Worm (Caenorhabditis elegans) whole organism, L3 larva: Measurements from ENCODE around the gene mrg-1.

Experiments used
- ama-1 ChIP-seq: fragments of 150-350 bp; optimal IDR thresholded peaks from 2 replicates; lab custom pipeline; 2018
- egl-27 ChIP-seq: sonication (generic microtip); optimal IDR thresholded peaks from 4 replicates; lab custom pipeline; 2017; ENCODE audit warnings: missing biosample characterization, missing genetic modification reagents, missing genetic modification characterization
- fos-1 ChIP-seq: fragments of 150-350 bp; optimal IDR thresholded peaks from 2 replicates; lab custom pipeline; 2014; ENCODE audit warnings: missing biosample characterization, missing genetic modification characterization
- lin-39 ChIP-seq: fragments of 150-350 bp; optimal IDR thresholded peaks from 2 replicates; lab custom pipeline; 2018; ENCODE audit warnings: missing biosample characterization, missing genetic modification reagents, missing genetic modification characterization
- nhr-237 ChIP-seq: fragments of 150-350 bp; optimal IDR thresholded peaks from 2 replicates; lab custom pipeline; 2014; ENCODE audit warnings: missing biosample characterization, missing genetic modification characterization
- nhr-28 ChIP-seq: fragments of 150-350 bp; optimal IDR thresholded peaks from 2 replicates; lab custom pipeline; 2014; ENCODE audit warnings: missing biosample characterization, missing genetic modification characterization
- pqm-1 ChIP-seq: fragments of 150-350 bp; optimal IDR thresholded peaks from 2 replicates; lab custom pipeline; 2017; ENCODE audit warnings: missing biosample characterization, missing genetic modification characterization, inconsistent platforms
- sea-2 ChIP-seq: fragments of 150-350 bp; sonication (generic microtip); optimal IDR thresholded peaks from 4 replicates; lab custom pipeline; 2014; ENCODE audit warnings: missing biosample characterization, missing genetic modification reagents, missing genetic modification characterization
- skn-1 ChIP-seq: fragments of 150-350 bp; optimal IDR thresholded peaks from 2 replicates; lab custom pipeline; 2014; ENCODE audit warnings: missing biosample characterization, missing genetic modification characterization
- snpc-4 ChIP-seq: fragments of 150-350 bp; optimal IDR thresholded peaks from 2 replicates; lab custom pipeline; 2014; ENCODE audit warnings: missing biosample characterization, missing genetic modification characterization
- tbx-2 ChIP-seq: sonication (generic microtip); optimal IDR thresholded peaks from 2 replicates; lab custom pipeline; 2016; ENCODE audit warnings: mild to moderate bottlenecking, missing genetic modification characterization, missing compliant biosample characterization
- unc-62 ChIP-seq: fragments of 150-350 bp; sonication (generic microtip); optimal IDR thresholded peaks from 4 replicates; lab custom pipeline; 2014; ENCODE audit warnings: missing biosample characterization, missing genetic modification reagents, missing genetic modification characterization
- zag-1 ChIP-seq: fragments of 150-350 bp; optimal IDR thresholded peaks from 2 replicates; lab custom pipeline; 2014; ENCODE audit warnings: missing biosample characterization, missing genetic modification characterization

- TF ChIP-seq ama-1 (lab: Kevin White, UChicago) (no peak), skn-1 (tag; lab: Kevin White, UChicago) (no peak), snpc-4 (tag; lab: Kevin White, UChicago) (no peak), egl-27 (tag; lab: Kevin White, UChicago) (no peak), fos-1 (tag; lab: Kevin White, UChicago) (no peak), lin-39 (tag; lab: Kevin White, UChicago) (no peak), zag-1 (no peak), nhr-28 (tag; lab: Kevin White, UChicago) (no peak), tbx-2 (no peak), sea-2 (GFP tag; lab: Kevin White, UChicago) (no peak), nhr-237 (tag; lab: Kevin White, UChicago) (no peak), pqm-1 (tag; lab: Kevin White, UChicago) (no peak), unc-62 (no peak)
These were observed 31.6 kb downstream of the mrg-1 start for ce11 chrIII:12842858-12843257.
